Fruit fly (Drosophila melanogaster) whole organism, wandering third instar larva: Measurements from ENCODE around the gene poe.

Source experiments
- Abd-B ChIP-seq: fragments of >200 bp; optimal IDR thresholded peaks from 2 replicates; lab custom pipeline; 2017; ENCODE audit warnings: missing biosample characterization, missing genetic modification characterization
- CG32264 ChIP-seq: fragments of 200-800 bp; sonication (Bioruptor generic); optimal IDR thresholded peaks from 2 replicates; lab custom pipeline; 2016; ENCODE audit warnings: missing biosample characterization, missing genetic modification characterization
- CG9705 ChIP-seq: fragments of 200-800 bp; sonication (Bioruptor generic); optimal IDR thresholded peaks from 2 replicates; lab custom pipeline; 2018; ENCODE audit warnings: missing biosample characterization, mild to moderate bottlenecking, missing genetic modification characterization
- CrebA ChIP-seq: fragments of 200-800 bp; sonication (Bioruptor generic); optimal IDR thresholded peaks from 2 replicates; lab custom pipeline; 2016; ENCODE audit warnings: missing biosample characterization, mild to moderate bottlenecking, missing genetic modification characterization, borderline replicate concordance
- Dfd ChIP-seq: fragments of >200 bp; optimal IDR thresholded peaks from 2 replicates; lab custom pipeline; 2017; ENCODE audit warnings: missing biosample characterization, missing genetic modification characterization
- Dif ChIP-seq: fragments of 200-275, 200-300 bp; sonication (Bioruptor generic); optimal IDR thresholded peaks from 2 replicates; lab custom pipeline; 2018; ENCODE audit warnings: missing biosample characterization, missing genetic modification characterization; ENCODE audit not compliant: partially characterized antibody
- GATAd ChIP-seq: sonication (Bioruptor generic); optimal IDR thresholded peaks from 2 replicates; lab custom pipeline; 2016; ENCODE audit warnings: missing biosample characterization, missing genetic modification characterization
- HLH106 ChIP-seq: fragments of 200-800 bp; optimal IDR thresholded peaks from 3 replicates; lab custom pipeline; 2019; ENCODE audit warnings: missing biosample characterization, mild to moderate bottlenecking, missing genetic modification characterization, moderate library complexity
- Hnf4 ChIP-seq: fragments of 200-800 bp; sonication (Bioruptor generic); optimal IDR thresholded peaks from 2 replicates; lab custom pipeline; 2016; ENCODE audit warnings: missing biosample characterization, mild to moderate bottlenecking, missing genetic modification characterization
- Hr78 ChIP-seq: fragments of >200 bp; optimal IDR thresholded peaks from 2 replicates; lab custom pipeline; 2017; ENCODE audit warnings: missing biosample characterization, missing genetic modification characterization
- Hr83 ChIP-seq: fragments of 200-300 bp; sonication (Bioruptor generic); optimal IDR thresholded peaks from 2 replicates; lab custom pipeline; 2016; ENCODE audit warnings: missing biosample characterization, mild to moderate bottlenecking, missing genetic modification characterization, moderate library complexity; ENCODE audit not compliant: poor library complexity, severe bottlenecking
- Jra ChIP-seq: sonication (Bioruptor generic); optimal IDR thresholded peaks from 2 replicates; lab custom pipeline; 2016; ENCODE audit warnings: missing biosample characterization, missing genetic modification characterization
- Mio ChIP-seq: sonication (Bioruptor generic); optimal IDR thresholded peaks from 2 replicates; lab custom pipeline; 2016; ENCODE audit warnings: missing biosample characterization, missing genetic modification characterization
- Myc ChIP-seq: fragments of >200 bp; optimal IDR thresholded peaks from 2 replicates; lab custom pipeline; 2017
- N ChIP-seq: fragments of >200 bp; optimal IDR thresholded peaks from 2 replicates; lab custom pipeline; 2018; ENCODE audit warnings: missing biosample characterization, missing external identifiers, missing genetic modification characterization
- OdsH ChIP-seq: fragments of 200-800 bp; sonication (Bioruptor generic); optimal IDR thresholded peaks from 2 replicates; lab custom pipeline; 2016; ENCODE audit warnings: missing biosample characterization, mild to moderate bottlenecking, missing genetic modification characterization
- Rel ChIP-seq, 2 experiments: fragments of 200-800 bp; sonication (Bioruptor generic) in 1 of 2; optimal IDR thresholded peaks; 2 replicates in 1 of 2; 3 replicates in 1 of 2; lab custom pipeline; 2016 to 2019; ENCODE audit warnings: mild to moderate bottlenecking in 2 of 2, missing biosample characterization in 2 of 2, missing genetic modification characterization in 2 of 2, moderate library complexity in 1 of 2
- Sp1 ChIP-seq: fragments of 200-800 bp; sonication (Bioruptor generic); optimal IDR thresholded peaks from 3 replicates; lab custom pipeline; 2019; ENCODE audit warnings: missing biosample characterization, mild to moderate bottlenecking, missing genetic modification characterization, moderate library complexity
- Vsx2 ChIP-seq: fragments of 200-300, 225-300 bp; sonication (Bioruptor generic); optimal IDR thresholded peaks from 2 replicates; lab custom pipeline; 2018; ENCODE audit warnings: missing biosample characterization, missing genetic modification characterization; ENCODE audit not compliant: partially characterized antibody
- br ChIP-seq: fragments of 200-800 bp; sonication (Bioruptor generic); optimal IDR thresholded peaks from 2 replicates; lab custom pipeline; 2016; ENCODE audit warnings: missing biosample characterization, missing genetic modification characterization
- brk ChIP-seq: fragments of 200-800 bp; sonication (Bioruptor generic); optimal IDR thresholded peaks from 2 replicates; lab custom pipeline; 2016; ENCODE audit warnings: missing biosample characterization, mild to moderate bottlenecking, missing genetic modification characterization
- dl ChIP-seq, 2 experiments: fragments of 175-275, 200-275 bp in 1 of 2; fragments of 200-275 bp in 1 of 2; sonication (Bioruptor generic); optimal IDR thresholded peaks; lab custom pipeline; 2018; ENCODE audit warnings: mild to moderate bottlenecking in 2 of 2, missing biosample characterization in 2 of 2, missing genetic modification characterization in 2 of 2, moderate library complexity in 2 of 2; ENCODE audit not compliant: partially characterized antibody in 2 of 2, insufficient read depth in 1 of 2
- dmrt93B ChIP-seq: fragments of 200-800 bp; sonication (Bioruptor generic); optimal IDR thresholded peaks from 2 replicates; lab custom pipeline; 2018; ENCODE audit warnings: missing biosample characterization, mild to moderate bottlenecking, missing genetic modification characterization
- dsf ChIP-seq: sonication (Bioruptor generic); optimal IDR thresholded peaks from 2 replicates; lab custom pipeline; 2016; ENCODE audit warnings: missing biosample characterization, missing genetic modification characterization, borderline replicate concordance
- ey ChIP-seq: fragments of 200-800 bp; sonication (Bioruptor generic); optimal IDR thresholded peaks from 2 replicates; lab custom pipeline; 2016; ENCODE audit warnings: missing biosample characterization, missing genetic modification characterization
- foxo ChIP-seq, 2 experiments: fragments of 200-800 bp; sonication (Bioruptor generic); optimal IDR thresholded peaks; 2 replicates in 1 of 2; 3 replicates in 1 of 2; lab custom pipeline; 2016 to 2017; ENCODE audit warnings: missing biosample characterization in 2 of 2, missing genetic modification characterization in 2 of 2
- fru ChIP-seq: fragments of 200-800 bp; sonication (Bioruptor generic); optimal IDR thresholded peaks from 3 replicates; lab custom pipeline; 2016; ENCODE audit warnings: missing biosample characterization, mild to moderate bottlenecking, missing genetic modification characterization
- h ChIP-seq: fragments of 200-800 bp; sonication (Bioruptor generic); optimal IDR thresholded peaks from 3 replicates; lab custom pipeline; 2016; ENCODE audit warnings: missing biosample characterization, mild to moderate bottlenecking, missing genetic modification characterization
- jim ChIP-seq: fragments of 175-275, 200-325 bp; sonication (Bioruptor generic); optimal IDR thresholded peaks from 2 replicates; lab custom pipeline; 2016; ENCODE audit warnings: missing biosample characterization, mild to moderate bottlenecking, missing genetic modification characterization
- lola ChIP-seq: fragments of >200 bp; optimal IDR thresholded peaks from 2 replicates; lab custom pipeline; 2017; ENCODE audit warnings: missing biosample characterization, missing genetic modification characterization
- pan ChIP-seq: fragments of >200 bp; optimal IDR thresholded peaks from 2 replicates; lab custom pipeline; 2017
- psq ChIP-seq: fragments of 200-800 bp; sonication (Bioruptor generic); optimal IDR thresholded peaks from 3 replicates; lab custom pipeline; 2017; ENCODE audit warnings: missing biosample characterization, mild to moderate bottlenecking, missing genetic modification characterization, moderate library complexity
- rgr ChIP-seq: fragments of 200-800 bp; sonication (Bioruptor generic); optimal IDR thresholded peaks from 3 replicates; lab custom pipeline; 2016; ENCODE audit warnings: missing biosample characterization, mild to moderate bottlenecking, missing genetic modification characterization
- sage ChIP-seq: fragments of 200-800 bp; sonication (Bioruptor generic); optimal IDR thresholded peaks from 2 replicates; lab custom pipeline; 2016; ENCODE audit warnings: missing biosample characterization, mild to moderate bottlenecking, missing genetic modification characterization
- sv ChIP-seq: fragments of 200-800 bp; sonication (Bioruptor generic); optimal IDR thresholded peaks from 3 replicates; lab custom pipeline; 2016; ENCODE audit warnings: missing biosample characterization, missing genetic modification characterization
- tai ChIP-seq: sonication (Bioruptor generic); optimal IDR thresholded peaks from 2 replicates; lab custom pipeline; 2016; ENCODE audit warnings: missing biosample characterization, missing genetic modification characterization
- usp ChIP-seq: fragments of >200 bp; optimal IDR thresholded peaks from 2 replicates; lab custom pipeline; 2017; ENCODE audit warnings: missing biosample characterization, missing genetic modification characterization
- woc ChIP-seq: sonication (Bioruptor generic); optimal IDR thresholded peaks from 2 replicates; lab custom pipeline; 2016; ENCODE audit warnings: missing biosample characterization, mild to moderate bottlenecking, missing genetic modification characterization

poe gene

DNA sequence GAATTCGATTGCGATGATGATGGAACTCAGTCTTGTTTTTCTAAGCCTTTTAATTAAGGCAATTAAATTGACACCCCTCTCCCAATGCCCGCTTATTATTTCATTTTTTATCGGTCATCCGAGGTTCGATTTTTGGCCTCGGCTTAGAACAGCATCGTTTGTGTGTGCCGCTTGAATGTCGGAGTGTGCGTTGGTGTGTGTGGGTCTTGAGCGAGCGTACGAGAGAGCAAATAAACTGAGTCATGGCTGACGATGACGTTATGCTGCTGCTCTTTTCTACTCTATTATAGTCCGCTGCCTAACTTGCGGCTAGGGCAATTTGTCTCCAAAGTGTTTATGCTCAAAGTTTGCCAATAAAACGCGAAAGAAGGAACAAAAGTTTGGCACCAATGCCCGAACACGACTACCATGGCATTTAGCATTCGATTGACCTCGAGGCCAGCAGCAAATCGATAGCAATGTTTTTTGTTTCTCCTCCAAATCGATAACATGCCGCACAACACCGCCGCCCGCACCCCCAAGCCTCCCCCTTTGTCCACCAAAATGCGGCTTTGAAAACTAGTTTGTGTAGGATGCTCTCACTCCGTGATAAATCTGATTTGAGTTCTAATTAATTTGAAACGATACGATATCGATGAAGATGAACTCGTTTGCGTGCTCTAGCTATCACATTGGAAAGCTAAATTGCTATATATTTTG is 14.2 kb upstream of the poe start:
- no peak for TF ChIP-seq N (GFP tag; lab: Kevin White, UChicago)
- TF ChIP-seq rgr (GFP tag; lab: Kevin White, UChicago): no peak
- no peak for TF ChIP-seq jim (GFP tag; lab: Kevin White, UChicago)
- TF ChIP-seq lola (GFP tag; lab: Kevin White, UChicago): no peak
- TF ChIP-seq Abd-B (GFP tag; lab: Kevin White, UChicago): no peak
- TF ChIP-seq Dif (GFP tag; lab: Kevin White, UChicago): no peak
- no peak for TF ChIP-seq ey (GFP tag; lab: Kevin White, UChicago)
- TF ChIP-seq Vsx2 (GFP tag; lab: Kevin White, UChicago): no peak

DNA sequence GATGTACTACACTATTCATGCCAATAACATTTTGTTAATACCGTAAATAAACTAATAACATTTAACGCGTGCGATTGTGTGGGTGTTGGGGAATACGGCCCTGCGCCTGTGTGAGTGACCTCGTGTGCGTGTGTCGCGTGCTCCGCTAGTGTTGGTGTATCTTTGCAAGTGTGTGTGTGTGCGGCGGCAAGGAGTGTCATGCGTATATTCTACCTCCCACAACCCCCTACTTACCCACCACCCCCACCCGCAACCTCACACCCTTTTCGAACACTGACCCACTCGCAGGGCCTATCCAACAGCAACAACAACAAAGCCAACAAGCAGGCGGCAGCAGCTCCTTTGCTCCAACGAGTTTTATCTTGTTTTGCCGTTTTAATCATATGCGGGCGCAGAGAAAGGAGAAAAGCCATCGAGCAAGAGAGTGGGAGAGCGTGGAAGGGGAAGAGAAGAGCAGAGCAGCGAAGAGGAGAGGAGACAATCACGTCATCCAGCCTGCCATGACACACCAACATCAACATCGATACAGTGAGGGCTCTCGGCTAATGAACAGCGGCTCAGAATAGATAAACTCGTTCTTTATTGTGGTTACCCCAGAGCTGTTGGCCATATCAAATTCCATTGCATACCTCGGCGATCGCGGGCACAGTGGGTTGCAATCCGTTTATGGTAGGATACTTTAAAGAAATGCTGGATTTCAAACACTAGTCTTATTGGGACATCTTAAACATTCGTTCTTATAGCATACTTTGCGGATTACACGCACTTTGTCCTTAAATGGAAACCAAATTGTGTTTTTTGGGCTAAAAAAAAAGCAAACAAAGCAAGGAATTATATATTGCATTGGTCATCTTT is 13.2 kb upstream of the poe start:
- TF ChIP-seq br (peak; percentile 6), Dfd (GFP tag; lab: Kevin White, UChicago) (no peak), dmrt93B (no peak), Hr83 (GFP tag; lab: Kevin White, UChicago) (no peak), sage (no peak), Abd-B (GFP tag; lab: Kevin White, UChicago) (no peak), h (GFP tag; lab: Kevin White, UChicago) (peak; percentile 13), Mio (no peak), dl (GFP tag; optimal IDR thresholded peaks at IDR 0.05; lab: Kevin White, UChicago; ENCODE audit: insufficient read depth in 1 of 2, partially characterized antibody in 2 of 2) (peak in 1 of 2 experiments; percentile 39), Jra (GFP tag; lab: Kevin White, UChicago) (no peak), OdsH (GFP tag; lab: Kevin White, UChicago) (no peak), CrebA (GFP tag; lab: Kevin White, UChicago) (no peak), HLH106 (tag; lab: Kevin White, UChicago) (no peak), Dif (GFP tag; lab: Kevin White, UChicago) (peak; percentile 29), brk (no peak), N (GFP tag; lab: Kevin White, UChicago) (peak; percentile 59), tai (GFP tag; lab: Kevin White, UChicago) (no peak), Hr78 (no peak), psq (GFP tag; lab: Kevin White, UChicago) (no peak), pan (lab: Kevin White, UChicago) (no peak), rgr (GFP tag; lab: Kevin White, UChicago) (no peak), Hnf4 (GFP tag; lab: Kevin White, UChicago) (no peak), CG32264 (GFP tag; lab: Kevin White, UChicago) (no peak), GATAd (no peak), dsf (GFP tag; lab: Kevin White, UChicago) (no peak), Rel (GFP tag; optimal IDR thresholded peaks at IDR 0.05; lab: Kevin White, UChicago) (no peak), Rel (tag; optimal IDR thresholded peaks at IDR 0.05; lab: Kevin White, UChicago) (no peak), CG9705 (GFP tag; lab: Kevin White, UChicago) (no peak), Sp1 (GFP tag; lab: Kevin White, UChicago) (no peak), jim (GFP tag; lab: Kevin White, UChicago) (no peak), fru (GFP tag; lab: Kevin White, UChicago) (peak; percentile 8), Myc (lab: Kevin White, UChicago) (no peak), Vsx2 (GFP tag; lab: Kevin White, UChicago) (no peak), woc (peak; percentile 14), foxo (GFP tag; optimal IDR thresholded peaks at IDR 0.05; lab: Kevin White, UChicago) (peak in 1 of 2 experiments; percentile 16), sv (no peak), ey (GFP tag; lab: Kevin White, UChicago) (peak; percentile 12), usp (GFP tag; lab: Kevin White, UChicago) (no peak), lola (GFP tag; lab: Kevin White, UChicago) (no peak)
